Fruit fly (Drosophila melanogaster) whole organism, prepupa: Measurements from ENCODE around the gene P5CDh2.

ENCODE experiments used
- CG11902 ChIP-seq: fragments of 200-800 bp; sonication (Bioruptor generic); optimal IDR thresholded peaks from 3 replicates; lab custom pipeline; 2016; ENCODE audit warnings: missing biosample characterization, missing genetic modification characterization
- CG6276 ChIP-seq: fragments of 200-800 bp; sonication (Bioruptor generic); optimal IDR thresholded peaks from 2 replicates; lab custom pipeline; 2017; ENCODE audit warnings: missing biosample characterization, mild to moderate bottlenecking, missing genetic modification characterization
- Met ChIP-seq: fragments of 200-800 bp; sonication (Bioruptor generic); optimal IDR thresholded peaks from 3 replicates; lab custom pipeline; 2016; ENCODE audit warnings: missing biosample characterization, missing genetic modification characterization
- dsx ChIP-seq: fragments of 200-800 bp; optimal IDR thresholded peaks from 3 replicates; lab custom pipeline; 2019; ENCODE audit warnings: missing biosample characterization, mild to moderate bottlenecking, missing genetic modification characterization, moderate library complexity; ENCODE audit not compliant: poor library complexity, severe bottlenecking
- fd85E ChIP-seq: fragments of 200-800 bp; sonication (Bioruptor generic); optimal IDR thresholded peaks from 3 replicates; lab custom pipeline; 2016; ENCODE audit warnings: missing biosample characterization, missing genetic modification characterization

DNA sequence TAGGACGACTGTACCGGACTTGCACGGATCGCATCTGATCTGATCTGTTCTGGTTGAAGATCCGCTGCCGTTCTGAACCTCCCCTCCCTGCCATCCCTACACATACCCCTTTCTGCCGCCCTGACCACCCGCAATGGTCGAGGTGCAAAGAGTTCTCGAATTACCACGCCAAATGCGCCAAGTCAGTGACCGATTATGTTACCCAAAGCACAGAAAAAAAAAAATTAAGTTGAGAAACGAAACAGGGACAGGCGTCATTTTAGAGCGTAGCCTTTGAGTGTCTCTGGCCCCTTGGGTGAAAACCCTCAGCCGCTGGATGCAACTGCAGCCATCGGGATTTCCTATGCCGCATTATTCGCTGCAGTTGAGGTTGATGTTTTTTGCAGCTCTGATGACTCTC lies 46.0 kb downstream of the P5CDh2 start:
- TF ChIP-seq dsx (GFP tag; lab: Kevin White, UChicago) = no peak
- TF ChIP-seq fd85E (GFP tag; lab: Kevin White, UChicago) = no peak
- TF ChIP-seq CG11902 (GFP tag; lab: Kevin White, UChicago) = no peak
- TF ChIP-seq Met = no peak
- TF ChIP-seq CG6276 (GFP tag; lab: Kevin White, UChicago) = no peak
